Worm (Caenorhabditis elegans) whole organism, L4 larva: Measurements from ENCODE around the gene ent-7.

ENCODE experiments used
- D1046.2 ChIP-seq: fragments of 200-800 bp; sonication (Bioruptor generic); IDR thresholded peaks from 2 replicates; pipeline ENCODE4 v1.3.6; 2022; ENCODE audit warnings: missing genetic modification characterization, missing compliant biosample characterization
- F26F4.8 ChIP-seq: fragments of 200-800 bp; sonication (Bioruptor generic); conservative IDR thresholded peaks from 2 replicates; pipeline ENCODE4 v1.3.6; 2022; ENCODE audit warnings: missing genetic modification characterization, missing compliant biosample characterization
- F37D6.2 ChIP-seq: sonication (generic microtip); optimal IDR thresholded peaks from 2 replicates; lab custom pipeline; 2016; ENCODE audit warnings: mild to moderate bottlenecking, missing genetic modification characterization, missing compliant biosample characterization
- F44E2.7 ChIP-seq: fragments of 200-800 bp; sonication (Bioruptor generic); IDR thresholded peaks from 2 replicates; pipeline ENCODE4 v2.1.2; 2022; ENCODE audit warnings: missing genetic modification characterization, missing compliant biosample characterization
- F49E8.2 ChIP-seq: sonication (generic microtip); optimal IDR thresholded peaks from 2 replicates; lab custom pipeline; 2016; ENCODE audit warnings: missing compliant biosample characterization, mild to moderate bottlenecking, missing genetic modification characterization, borderline replicate concordance
- T26A8.4 ChIP-seq: fragments of 200-800 bp; sonication (Bioruptor generic); IDR thresholded peaks from 2 replicates; pipeline ENCODE4 v1.3.6; 2022; ENCODE audit warnings: missing genetic modification characterization, missing compliant biosample characterization
- Y48G9A.11 ChIP-seq: fragments of 200-800 bp; sonication (Bioruptor generic); IDR thresholded peaks from 2 replicates; pipeline ENCODE4 v1.3.6; 2022; ENCODE audit warnings: missing genetic modification reagents, missing genetic modification characterization, missing compliant biosample characterization
- Y75B8A.6 ChIP-seq: fragments of 200-800 bp; sonication (Bioruptor generic); IDR thresholded peaks from 2 replicates; pipeline ENCODE4 v1.3.6; 2022; ENCODE audit warnings: missing genetic modification reagents, missing genetic modification characterization, missing compliant biosample characterization
- ZK337.2 ChIP-seq: fragments of 200-800 bp; sonication (Bioruptor generic); IDR thresholded peaks from 2 replicates; pipeline ENCODE4 v1.3.6; 2022; ENCODE audit warnings: missing genetic modification reagents, missing genetic modification characterization, missing compliant biosample characterization
- aly-2 ChIP-seq: sonication (generic microtip); optimal IDR thresholded peaks from 2 replicates; lab custom pipeline; 2018; ENCODE audit warnings: missing biosample characterization, missing genetic modification characterization
- arid-1 ChIP-seq: fragments of 200-800 bp; sonication (Bioruptor generic); conservative IDR thresholded peaks from 2 replicates; pipeline ENCODE4 v1.3.6; 2022; ENCODE audit warnings: missing genetic modification reagents, missing genetic modification characterization, missing compliant biosample characterization
- attf-4 ChIP-seq: sonication (generic microtip); optimal IDR thresholded peaks from 3 replicates; lab custom pipeline; 2017; ENCODE audit warnings: missing biosample characterization, missing genetic modification characterization
- ceh-28 ChIP-seq: fragments of 150-350 bp; optimal IDR thresholded peaks from 2 replicates; lab custom pipeline; 2014; ENCODE audit warnings: missing biosample characterization, missing genetic modification reagents, missing genetic modification characterization
- ces-1 ChIP-seq: fragments of 150-350 bp; sonication (generic microtip); optimal IDR thresholded peaks from 4 replicates; lab custom pipeline; 2014; ENCODE audit warnings: missing biosample characterization, missing genetic modification reagents, missing genetic modification characterization
- cey-2 ChIP-seq: sonication (generic microtip); optimal IDR thresholded peaks from 3 replicates; lab custom pipeline; 2017; ENCODE audit warnings: missing genetic modification characterization, mild to moderate bottlenecking, missing compliant biosample characterization, antibody characterized with exemption, borderline replicate concordance; ENCODE audit not compliant: insufficient read depth
- daf-16 ChIP-seq, 3 experiments: sonication (generic microtip); optimal IDR thresholded peaks; 2 replicates each; lab custom pipeline; 2016 to 2017; ENCODE audit warnings: missing genetic modification characterization in 3 of 3, missing genetic modification reagents in 3 of 3, mild to moderate bottlenecking in 2 of 3, missing compliant biosample characterization in 2 of 3, missing biosample characterization in 1 of 3, moderate library complexity in 1 of 3
- daf-19 ChIP-seq: fragments of 200-800 bp; sonication (Bioruptor generic); conservative IDR thresholded peaks from 2 replicates; pipeline ENCODE4 v1.3.6; 2022; ENCODE audit warnings: missing genetic modification characterization, missing compliant biosample characterization
- dmd-6 ChIP-seq: fragments of 200-800 bp; sonication (Bioruptor generic); IDR thresholded peaks from 2 replicates; pipeline ENCODE4 v1.3.6; 2022; ENCODE audit warnings: missing genetic modification reagents, missing genetic modification characterization, missing compliant biosample characterization
- dmd-8 ChIP-seq: fragments of 200-800 bp; sonication (Bioruptor generic); IDR thresholded peaks from 2 replicates; pipeline ENCODE4 v1.3.6; 2022; ENCODE audit warnings: missing genetic modification characterization, missing compliant biosample characterization
- dve-1 ChIP-seq: sonication (generic microtip); optimal IDR thresholded peaks from 2 replicates; lab custom pipeline; 2017; ENCODE audit warnings: antibody characterized with exemption, mild to moderate bottlenecking, missing genetic modification characterization, missing compliant biosample characterization; ENCODE audit not compliant: insufficient read depth
- egl-27 ChIP-seq: sonication (generic microtip); optimal IDR thresholded peaks from 3 replicates; lab custom pipeline; 2017; ENCODE audit warnings: missing biosample characterization, missing genetic modification reagents, missing genetic modification characterization
- hif-1 ChIP-seq, 2 experiments: sonication (generic microtip); optimal IDR thresholded peaks; 2 replicates each; lab custom pipeline; 2016 to 2017; ENCODE audit warnings: missing compliant biosample characterization in 2 of 2, missing genetic modification characterization in 2 of 2, missing genetic modification reagents in 2 of 2, missing genotype in 2 of 2, mild to moderate bottlenecking in 1 of 2
- hlh-11 ChIP-seq: fragments of 200-800 bp; sonication (Bioruptor generic); optimal IDR thresholded peaks from 2 replicates; lab custom pipeline; 2018; ENCODE audit warnings: mild to moderate bottlenecking, missing genetic modification characterization, missing compliant biosample characterization
- lim-7 ChIP-seq: fragments of 200-800 bp; sonication (Bioruptor generic); IDR thresholded peaks from 2 replicates; pipeline ENCODE4 v1.3.6; 2022; ENCODE audit warnings: missing genetic modification characterization, missing compliant biosample characterization
- lin-39 ChIP-seq: fragments of 150-350 bp; optimal IDR thresholded peaks from 2 replicates; lab custom pipeline; 2014; ENCODE audit warnings: missing biosample characterization, missing genetic modification reagents, missing genetic modification characterization
- madf-5 ChIP-seq, 2 experiments: fragments of 200-800 bp; sonication (Bioruptor generic); IDR thresholded peaks; 2 replicates each; pipeline ENCODE4 v1.3.6; 2022; ENCODE audit warnings: missing compliant biosample characterization in 2 of 2, missing genetic modification characterization in 2 of 2
- mdt-29 ChIP-seq: fragments of 200-800 bp; sonication (Bioruptor generic); IDR thresholded peaks from 2 replicates; pipeline ENCODE4 v1.3.6; 2022; ENCODE audit warnings: missing genetic modification reagents, missing genetic modification characterization, missing compliant biosample characterization
- mxl-3 ChIP-seq: fragments of 200-800 bp; sonication (Bioruptor generic); optimal IDR thresholded peaks from 2 replicates; lab custom pipeline; 2018; ENCODE audit warnings: mild to moderate bottlenecking, missing genetic modification characterization, missing compliant biosample characterization
- nhr-10 ChIP-seq: fragments of 150-350 bp; optimal IDR thresholded peaks from 2 replicates; lab custom pipeline; 2014; ENCODE audit warnings: missing biosample characterization, missing genetic modification characterization
- nhr-11 ChIP-seq: fragments of 150-350 bp; optimal IDR thresholded peaks from 2 replicates; lab custom pipeline; 2014; ENCODE audit warnings: missing biosample characterization, missing genetic modification characterization
- nhr-25 ChIP-seq: sonication (generic microtip); optimal IDR thresholded peaks from 2 replicates; lab custom pipeline; 2017; ENCODE audit warnings: missing genetic modification characterization, mild to moderate bottlenecking, missing compliant biosample characterization, antibody characterized with exemption, moderate library complexity, borderline replicate concordance; ENCODE audit not compliant: insufficient read depth
- nhr-48 ChIP-seq: sonication (generic microtip); optimal IDR thresholded peaks from 2 replicates; lab custom pipeline; 2016; ENCODE audit warnings: mild to moderate bottlenecking, missing genetic modification characterization, missing compliant biosample characterization
- nhr-6 ChIP-seq: fragments of 150-350 bp; optimal IDR thresholded peaks from 2 replicates; lab custom pipeline; 2014; ENCODE audit warnings: missing biosample characterization, missing genetic modification characterization
- nhr-76 ChIP-seq: fragments of 150-350 bp; optimal IDR thresholded peaks from 2 replicates; lab custom pipeline; 2014; ENCODE audit warnings: missing biosample characterization, missing genetic modification characterization
- nhr-77 ChIP-seq: fragments of 150-350 bp; optimal IDR thresholded peaks from 2 replicates; lab custom pipeline; 2014; ENCODE audit warnings: missing biosample characterization, missing genetic modification characterization
- pha-4 ChIP-seq, 2 experiments: fragments of 150-350 bp in 1 of 2; fragments of 200-800 bp in 1 of 2; sonication (Bioruptor generic) in 1 of 2; IDR thresholded peaks in 1 of 2; optimal IDR thresholded peaks in 1 of 2; 2 replicates each; pipeline versions ENCODE4 v1.3.6 to Lab custom; 2014 to 2022; ENCODE audit warnings: missing genetic modification characterization in 2 of 2, missing genetic modification reagents in 2 of 2, missing biosample characterization in 1 of 2, missing compliant biosample characterization in 1 of 2
- php-3 ChIP-seq: fragments of 200-800 bp; sonication (Bioruptor generic); IDR thresholded peaks from 2 replicates; pipeline ENCODE4 v1.3.6; 2022; ENCODE audit warnings: missing genetic modification reagents, missing genetic modification characterization, missing compliant biosample characterization
- rbr-2 ChIP-seq: sonication (generic microtip); optimal IDR thresholded peaks from 2 replicates; lab custom pipeline; 2016; ENCODE audit warnings: missing genotype, missing genetic modification characterization, missing compliant biosample characterization
- snpc-1.2 ChIP-seq: fragments of 200-800 bp; sonication (Bioruptor generic); IDR thresholded peaks from 2 replicates; pipeline ENCODE4 v1.3.6; 2022; ENCODE audit warnings: missing genetic modification reagents, missing genetic modification characterization, missing compliant biosample characterization
- snpc-4 ChIP-seq: fragments of 150-350 bp; optimal IDR thresholded peaks from 2 replicates; lab custom pipeline; 2014; ENCODE audit warnings: missing biosample characterization, missing genetic modification characterization
- spr-1 ChIP-seq: sonication (generic microtip); optimal IDR thresholded peaks from 2 replicates; lab custom pipeline; 2016; ENCODE audit warnings: mild to moderate bottlenecking, missing genetic modification characterization, missing compliant biosample characterization
- spr-3 ChIP-seq: fragments of 200-800 bp; sonication (Bioruptor generic); optimal IDR thresholded peaks from 2 replicates; lab custom pipeline; 2018; ENCODE audit warnings: mild to moderate bottlenecking, missing genetic modification characterization, missing compliant biosample characterization
- tra-1 ChIP-seq: fragments of 200-800 bp; sonication (Bioruptor generic); IDR thresholded peaks from 2 replicates; pipeline ENCODE4 v1.3.6; 2022; ENCODE audit warnings: missing genetic modification reagents, missing genetic modification characterization, missing compliant biosample characterization
- unc-39 ChIP-seq: sonication (generic microtip); optimal IDR thresholded peaks from 2 replicates; lab custom pipeline; 2017; ENCODE audit warnings: missing biosample characterization, missing genetic modification characterization
- vab-7 ChIP-seq: fragments of 200-800 bp; sonication (Bioruptor generic); IDR thresholded peaks from 2 replicates; pipeline ENCODE4 v1.3.6; 2022; ENCODE audit warnings: missing genetic modification reagents, missing genetic modification characterization, missing compliant biosample characterization
- zag-1 ChIP-seq: fragments of 150-350 bp; optimal IDR thresholded peaks from 2 replicates; lab custom pipeline; 2014; ENCODE audit warnings: missing biosample characterization, missing genetic modification characterization
- zfp-3 ChIP-seq: fragments of 200-800 bp; sonication (Bioruptor generic); conservative IDR thresholded peaks from 2 replicates; pipeline ENCODE4 v1.3.6; 2022; ENCODE audit warnings: missing genetic modification reagents, missing genetic modification characterization, missing compliant biosample characterization
- ztf-11 ChIP-seq: fragments of 150-350 bp; optimal IDR thresholded peaks from 2 replicates; lab custom pipeline; 2014; ENCODE audit warnings: missing biosample characterization, missing genetic modification characterization
- ztf-7 ChIP-seq: fragments of 150-350 bp; optimal IDR thresholded peaks from 2 replicates; lab custom pipeline; 2014; ENCODE audit warnings: missing biosample characterization, missing genetic modification characterization

ent-7 gene

ce11 chrIV:9994895-9995394, 22.1 kb upstream of the ent-7 start, which contains the start of gene uba-1 (continued):
- TF ChIP-seq D1046.2 (no peak), attf-4 (tag; lab: Kevin White, UChicago) (no peak), T26A8.4 (GFP tag; lab: Robert Waterston, UW) (peak; percentile 75), ztf-7 (tag; lab: Kevin White, UChicago) (no peak), ces-1 (no peak), snpc-1.2 (GFP tag; lab: Robert Waterston, UW) (0 out of 2 replicates have a peak, but pooled peaks have one; percentile 43), egl-27 (tag; lab: Kevin White, UChicago) (no peak), F44E2.7 (GFP tag; lab: Robert Waterston, UW) (no peak), arid-1 (GFP tag; lab: Robert Waterston, UW) (no peak), zfp-3 (GFP tag; lab: Robert Waterston, UW) (peak; percentile 92), spr-1 (tag; lab: Kevin White, UChicago) (peak; percentile 13), snpc-4 (tag; lab: Kevin White, UChicago) (no peak), vab-7 (0 out of 2 replicates have a peak, but pooled peaks have one; percentile 15), nhr-25 (tag; lab: Kevin White, UChicago) (peak; percentile 36), unc-39 (tag; lab: Kevin White, UChicago) (no peak), pha-4 (GFP tag; IDR thresholded peaks at IDR 0.05; lab: Robert Waterston, UW) (0 out of 2 replicates have a peak, but pooled peaks have one; percentile 51), pha-4 (tag; optimal IDR thresholded peaks at IDR 0.05; lab: Kevin White, UChicago) (peak; percentile 15), nhr-11 (tag; lab: Kevin White, UChicago) (no peak), cey-2 (tag; lab: Kevin White, UChicago) (no peak), F37D6.2 (tag; lab: Kevin White, UChicago) (no peak), zag-1 (tag; lab: Kevin White, UChicago) (no peak), mxl-3 (GFP tag; lab: Kevin White, UChicago) (no peak), rbr-2 (peak; percentile 56), nhr-76 (tag; lab: Kevin White, UChicago) (no peak), nhr-10 (no peak), php-3 (GFP tag; lab: Robert Waterston, UW) (no peak), hif-1 (tag; optimal IDR thresholded peaks at IDR 0.05; lab: Kevin White, UChicago) (no peak), daf-16 (GFP tag; optimal IDR thresholded peaks at IDR 0.05; lab: Kevin White, UChicago) (peak in 1 of 2 experiments; percentile 45), daf-16 (tag; optimal IDR thresholded peaks at IDR 0.05; lab: Kevin White, UChicago) (peak; percentile 65), nhr-77 (peak; percentile 19), F26F4.8 (no peak), nhr-6 (no peak), mdt-29 (no peak), tra-1 (GFP tag; lab: Robert Waterston, UW) (no peak), madf-5 (GFP tag; IDR thresholded peaks at IDR 0.05; lab: Robert Waterston, UW) (0 out of 4 replicates have a peak, but pooled peaks of 1 of the 2 experiments have one; percentile 27), ztf-11 (tag; lab: Kevin White, UChicago) (no peak), ZK337.2 (no peak), spr-3 (GFP tag; lab: Kevin White, UChicago) (no peak), Y75B8A.6 (GFP tag; lab: Robert Waterston, UW) (0 out of 2 replicates have a peak, but pooled peaks have one; percentile 40), lin-39 (tag; lab: Kevin White, UChicago) (no peak), Y48G9A.11 (GFP tag; lab: Robert Waterston, UW) (no peak), nhr-48 (peak; percentile 53), ceh-28 (no peak), daf-19 (GFP tag; lab: Robert Waterston, UW) (peak; percentile 73; the same call in 1 of the 2 replicates), lim-7 (no peak), F49E8.2 (tag; lab: Kevin White, UChicago) (no peak), dmd-6 (GFP tag; lab: Robert Waterston, UW) (peak; percentile 21; the same call in 1 of the 2 replicates), aly-2 (tag; lab: Kevin White, UChicago) (no peak), dve-1 (peak; percentile 87), dmd-8 (no peak), hlh-11 (tag; lab: Kevin White, UChicago) (peak; percentile 13)
